Fruit fly (Drosophila melanogaster) whole organism, embryonic: ENCODE results near the gene nol.
A peak's percentile ranks its signal among the peaks of the same experiment; 100 is the strongest.

Experiments
- Atf3 ChIP-seq: fragments of 200-800 bp; sonication (Bioruptor generic); optimal IDR thresholded peaks from 3 replicates; lab custom pipeline; 2016; ENCODE audit warnings: missing biosample characterization, missing genetic modification characterization
- Blimp-1 ChIP-seq: fragments of 200-800 bp; sonication (Bioruptor generic); optimal IDR thresholded peaks from 3 replicates; lab custom pipeline; 2018; ENCODE audit warnings: missing biosample characterization, missing genetic modification characterization, mild to moderate bottlenecking, moderate library complexity, missing genetic modification reagents
- CG10209 ChIP-seq: fragments of 200-800 bp; sonication (Bioruptor generic); optimal IDR thresholded peaks from 3 replicates; lab custom pipeline; 2017; ENCODE audit warnings: missing biosample characterization, mild to moderate bottlenecking, missing genetic modification characterization, missing genetic modification reagents
- CG10565 ChIP-seq: fragments of 200-800 bp; sonication (Bioruptor generic); optimal IDR thresholded peaks from 3 replicates; lab custom pipeline; 2016; ENCODE audit warnings: missing biosample characterization, mild to moderate bottlenecking, missing genetic modification characterization
- CG11456 ChIP-seq: fragments of 200-800 bp; sonication (Bioruptor generic); IDR thresholded peaks from 3 replicates; pipeline ENCODE4 v1.3.6; 2022; ENCODE audit warnings: missing biosample characterization, missing genetic modification characterization
- CG12744 ChIP-seq: fragments of 200-800 bp; sonication (Bioruptor generic); optimal IDR thresholded peaks from 2 replicates; lab custom pipeline; 2016; ENCODE audit warnings: missing biosample characterization, missing genetic modification characterization
- CG12942 ChIP-seq: fragments of 200-800 bp; sonication (Bioruptor generic); optimal IDR thresholded peaks from 3 replicates; lab custom pipeline; 2016; ENCODE audit warnings: missing biosample characterization, missing genetic modification characterization
- CG13424 ChIP-seq: fragments of 200-800 bp; sonication (Bioruptor generic); optimal IDR thresholded peaks from 2 replicates; lab custom pipeline; 2019; ENCODE audit warnings: missing biosample characterization, mild to moderate bottlenecking, missing genetic modification characterization, moderate library complexity
- CG15696 ChIP-seq: fragments of 200-800 bp; sonication (Bioruptor generic); optimal IDR thresholded peaks from 2 replicates; lab custom pipeline; 2019; ENCODE audit warnings: missing biosample characterization, mild to moderate bottlenecking, missing genetic modification characterization, moderate library complexity
- CG17802 ChIP-seq: fragments of 200-800 bp; sonication (Bioruptor generic); optimal IDR thresholded peaks from 2 replicates; lab custom pipeline; 2018; ENCODE audit warnings: missing biosample characterization, mild to moderate bottlenecking, missing genetic modification characterization, moderate library complexity
- CG18476 ChIP-seq: fragments of 200-800 bp; sonication (Bioruptor generic); optimal IDR thresholded peaks from 2 replicates; lab custom pipeline; 2016; ENCODE audit warnings: missing biosample characterization, mild to moderate bottlenecking, missing genetic modification characterization
- CG32532 ChIP-seq: fragments of 200-800 bp; sonication (Bioruptor generic); IDR thresholded peaks from 2 replicates; pipeline ENCODE4 v1.3.6; 2022; ENCODE audit warnings: missing biosample characterization, missing genetic modification characterization
- CG34224 ChIP-seq: fragments of 200-800 bp; sonication (Bioruptor generic); IDR thresholded peaks from 3 replicates; pipeline ENCODE4 v1.3.6; 2022; ENCODE audit warnings: missing biosample characterization, missing genetic modification characterization; ENCODE audit not compliant: partially characterized antibody
- CG6689 ChIP-seq: fragments of 200-800 bp; sonication (Bioruptor generic); IDR thresholded peaks from 2 replicates; pipeline ENCODE4 v1.3.6; 2022; ENCODE audit warnings: missing biosample characterization, missing genetic modification characterization
- CG7786 ChIP-seq: fragments of 200-800 bp; sonication (Bioruptor generic); optimal IDR thresholded peaks from 2 replicates; lab custom pipeline; 2016; ENCODE audit warnings: missing biosample characterization, missing genetic modification characterization
- CG8478 ChIP-seq: fragments of >200 bp; optimal IDR thresholded peaks from 2 replicates; lab custom pipeline; 2018
- Camta ChIP-seq: fragments of 200-800 bp; sonication (Bioruptor generic); optimal IDR thresholded peaks from 2 replicates; lab custom pipeline; 2016; ENCODE audit warnings: missing biosample characterization, missing genetic modification characterization
- D19A ChIP-seq: fragments of 200-800 bp; optimal IDR thresholded peaks from 3 replicates; lab custom pipeline; 2019; ENCODE audit warnings: missing biosample characterization, mild to moderate bottlenecking, missing genetic modification characterization, moderate library complexity
- D19B ChIP-seq: fragments of 200-800 bp; sonication (Bioruptor generic); optimal IDR thresholded peaks from 2 replicates; lab custom pipeline; 2017; ENCODE audit warnings: missing biosample characterization, mild to moderate bottlenecking, missing genetic modification characterization
- Elba2 ChIP-seq: fragments of 200-800 bp; sonication (Bioruptor generic); optimal IDR thresholded peaks from 3 replicates; lab custom pipeline; 2016; ENCODE audit warnings: missing biosample characterization, missing genetic modification characterization
- Ets65A ChIP-seq: fragments of 200-800 bp; sonication (Bioruptor generic); peaks from one replicate; lab custom pipeline; 2016; ENCODE audit warnings: missing biosample characterization, missing genetic modification characterization
- Gug ChIP-seq: fragments of 200-800 bp; sonication (Bioruptor generic); IDR thresholded peaks from 4 replicates; pipeline ENCODE4 v1.3.6; 2022; ENCODE audit warnings: missing biosample characterization, missing genetic modification characterization
- H15 ChIP-seq: fragments of 200-800 bp; sonication (Bioruptor generic); IDR thresholded peaks from 3 replicates; pipeline ENCODE4 v1.3.6; 2022; ENCODE audit warnings: missing biosample characterization, missing genetic modification characterization
- HLHmδ ChIP-seq: fragments of 200-800 bp; sonication (Bioruptor generic); optimal IDR thresholded peaks from 2 replicates; lab custom pipeline; 2018; ENCODE audit warnings: missing biosample characterization, mild to moderate bottlenecking, missing genetic modification characterization, moderate library complexity
- HmgD ChIP-seq: fragments of 200-800 bp; sonication (Bioruptor generic); optimal IDR thresholded peaks from 3 replicates; lab custom pipeline; 2016; ENCODE audit warnings: missing biosample characterization, missing genetic modification characterization
- Mes4 ChIP-seq: fragments of 200-800 bp; sonication (Bioruptor generic); optimal IDR thresholded peaks from 2 replicates; lab custom pipeline; 2016; ENCODE audit warnings: missing biosample characterization, missing genetic modification characterization
- Poxn ChIP-seq: fragments of 200-800 bp; sonication (Bioruptor generic); IDR thresholded peaks from 2 replicates; pipeline ENCODE4 v1.3.6; 2022; ENCODE audit warnings: missing biosample characterization, missing genetic modification characterization
- Rfx ChIP-seq: fragments of 200-800 bp; sonication (Bioruptor generic); IDR thresholded peaks from 2 replicates; pipeline ENCODE4 v1.3.6; 2022; ENCODE audit warnings: missing biosample characterization, missing genetic modification characterization
- Scr ChIP-seq: fragments of 200-800 bp; sonication (Bioruptor generic); IDR thresholded peaks from 2 replicates; pipeline ENCODE4 v1.3.6; 2022; ENCODE audit warnings: missing biosample characterization, missing genetic modification characterization; ENCODE audit not compliant: partially characterized antibody
- Spps ChIP-seq: fragments of 200-800 bp; sonication (Bioruptor generic); optimal IDR thresholded peaks from 2 replicates; lab custom pipeline; 2018; ENCODE audit warnings: missing biosample characterization, mild to moderate bottlenecking, missing genetic modification characterization
- Sry-β ChIP-seq: fragments of 200-800 bp; sonication (Bioruptor generic); optimal IDR thresholded peaks from 2 replicates; lab custom pipeline; 2018; ENCODE audit warnings: missing biosample characterization, mild to moderate bottlenecking, missing genetic modification characterization, moderate library complexity
- Sry-δ ChIP-seq: fragments of 200-800 bp; sonication (Bioruptor generic); optimal IDR thresholded peaks from 2 replicates; lab custom pipeline; 2016; ENCODE audit warnings: missing biosample characterization, missing genetic modification characterization
- Stat92E ChIP-seq, 3 experiments: fragments of >200 bp in 2 of 3; fragments of 200-800 bp in 1 of 3; sonication (Bioruptor generic) in 1 of 3; optimal IDR thresholded peaks; 2 replicates each; lab custom pipeline; 2017 to 2019; ENCODE audit warnings: missing biosample characterization in 3 of 3, missing genetic modification characterization in 3 of 3, mild to moderate bottlenecking in 1 of 3, moderate library complexity in 1 of 3
- Vsx1 ChIP-seq: fragments of 200-800 bp; sonication (Bioruptor generic); optimal IDR thresholded peaks from 2 replicates; lab custom pipeline; 2017; ENCODE audit warnings: missing biosample characterization, mild to moderate bottlenecking, missing genetic modification characterization, missing genetic modification reagents
- bowl ChIP-seq: fragments of 200-800 bp; sonication (Bioruptor generic); IDR thresholded peaks from 2 replicates; pipeline ENCODE4 v1.3.6; 2022; ENCODE audit warnings: missing biosample characterization, missing genetic modification characterization
- btn ChIP-seq: fragments of 200-800 bp; sonication (Bioruptor generic); optimal IDR thresholded peaks from 2 replicates; lab custom pipeline; 2016; ENCODE audit warnings: missing biosample characterization, missing genetic modification characterization
- ci ChIP-seq: fragments of 200-800 bp; sonication (Bioruptor generic); IDR thresholded peaks from 3 replicates; pipeline ENCODE4 v1.3.6; 2022; ENCODE audit warnings: missing biosample characterization, missing genetic modification characterization
- da ChIP-seq: fragments of 200-800 bp; sonication (Bioruptor generic); optimal IDR thresholded peaks from 2 replicates; lab custom pipeline; 2016; ENCODE audit warnings: missing biosample characterization, missing genetic modification characterization
- fd102C ChIP-seq: fragments of 200-800 bp; sonication (Bioruptor generic); optimal IDR thresholded peaks from 2 replicates; lab custom pipeline; 2018; ENCODE audit warnings: missing biosample characterization, mild to moderate bottlenecking, missing genetic modification characterization, moderate library complexity
- fru ChIP-seq: fragments of >200 bp; optimal IDR thresholded peaks from 2 replicates; lab custom pipeline; 2017
- ftz-f1 ChIP-seq: fragments of 200-800 bp; sonication (Bioruptor generic); optimal IDR thresholded peaks from 2 replicates; lab custom pipeline; 2016; ENCODE audit warnings: missing biosample characterization, missing genetic modification characterization
- hb ChIP-seq: fragments of 200-800 bp; sonication (Bioruptor generic); IDR thresholded peaks from 3 replicates; pipeline ENCODE4 v1.3.6; 2022; ENCODE audit warnings: missing biosample characterization, missing genetic modification characterization; ENCODE audit not compliant: partially characterized antibody
- lab ChIP-seq: fragments of 200-800 bp; sonication (Bioruptor generic); optimal IDR thresholded peaks from 3 replicates; lab custom pipeline; 2017; ENCODE audit warnings: missing biosample characterization, missing genetic modification characterization, mild to moderate bottlenecking, moderate library complexity, missing genetic modification reagents
- lbe ChIP-seq: fragments of 200-800 bp; sonication (Bioruptor generic); optimal IDR thresholded peaks from 2 replicates; lab custom pipeline; 2016; ENCODE audit warnings: missing biosample characterization, mild to moderate bottlenecking, missing genetic modification characterization
- nmo ChIP-seq: fragments of 200-800 bp; sonication (Bioruptor generic); optimal IDR thresholded peaks from 2 replicates; lab custom pipeline; 2018; ENCODE audit warnings: missing biosample characterization, mild to moderate bottlenecking, missing genetic modification characterization, moderate library complexity
- pros ChIP-seq: fragments of 200-800 bp; sonication (Bioruptor generic); optimal IDR thresholded peaks from 3 replicates; lab custom pipeline; 2019; ENCODE audit warnings: missing biosample characterization, mild to moderate bottlenecking, missing genetic modification characterization, moderate library complexity
- row ChIP-seq: fragments of 200-800 bp; sonication (Bioruptor generic); IDR thresholded peaks from 3 replicates; pipeline ENCODE4 v1.3.6; 2022; ENCODE audit warnings: missing biosample characterization, missing genetic modification characterization
- sima ChIP-seq: fragments of 200-800 bp; sonication (Bioruptor generic); optimal IDR thresholded peaks from 2 replicates; lab custom pipeline; 2016; ENCODE audit warnings: missing biosample characterization, missing genetic modification characterization
- slp2 ChIP-seq: fragments of 200-800 bp; sonication (Bioruptor generic); optimal IDR thresholded peaks from 2 replicates; lab custom pipeline; 2016; ENCODE audit warnings: missing biosample characterization, missing genetic modification characterization
- so ChIP-seq: fragments of 200-800 bp; sonication (Bioruptor generic); IDR thresholded peaks from 3 replicates; pipeline ENCODE4 v1.3.6; 2022; ENCODE audit warnings: missing biosample characterization, missing genetic modification characterization
- trh ChIP-seq: fragments of 200-800 bp; sonication (Bioruptor generic); optimal IDR thresholded peaks from 2 replicates; lab custom pipeline; 2016; ENCODE audit warnings: missing biosample characterization, missing genetic modification characterization

The nol gene

dm6 chr3L:11093046-11093520 lies 37.6 kb upstream of the nol start, which contains the start of gene JIL-1 (continued):
- TF ChIP-seq Spps (tag; lab: Kevin White, UChicago): no peak
- TF ChIP-seq Scr (GFP tag; lab: Robert Waterston, UW): peak; percentile 88
- TF ChIP-seq CG12942: peak; percentile 60
- TF ChIP-seq Mes4 (GFP tag; lab: Kevin White, UChicago): no peak
- peak; percentile 18 for TF ChIP-seq CG15696 (tag; lab: Kevin White, UChicago)
- peak; percentile 65 for TF ChIP-seq Sry-δ (GFP tag; lab: Kevin White, UChicago)
- TF ChIP-seq da (GFP tag; lab: Kevin White, UChicago): no peak
- no peak for TF ChIP-seq D19A
- peak; percentile 93 for TF ChIP-seq row (GFP tag; lab: Robert Waterston, UW)
- TF ChIP-seq Atf3 (GFP tag; lab: Kevin White, UChicago): no peak
- TF ChIP-seq so (GFP tag; lab: Robert Waterston, UW): peak; percentile 28; the same call in 2 of the 3 replicates
- TF ChIP-seq bowl (GFP tag; lab: Robert Waterston, UW): no peak; the same call in 1 of the 2 replicates
- peak; percentile 35 for TF ChIP-seq CG13424 (tag; lab: Kevin White, UChicago)
- peak; percentile 84 for TF ChIP-seq CG11456 (GFP tag; lab: Robert Waterston, UW)
- no peak for TF ChIP-seq CG12744 (GFP tag; lab: Kevin White, UChicago)
- no peak for TF ChIP-seq CG10565 (GFP tag; lab: Kevin White, UChicago)
- TF ChIP-seq CG7786 (GFP tag; lab: Kevin White, UChicago): peak; percentile 37
- no peak for TF ChIP-seq ftz-f1 (GFP tag; lab: Kevin White, UChicago)
- peak; percentile 8 for TF ChIP-seq trh (GFP tag; lab: Kevin White, UChicago)
- peak; percentile 19 for TF ChIP-seq Vsx1 (GFP tag; lab: Kevin White, UChicago)
- TF ChIP-seq Blimp-1: peak; percentile 39
- peak; percentile 24 for TF ChIP-seq slp2 (GFP tag; lab: Kevin White, UChicago)
- TF ChIP-seq Sry-β (GFP tag; lab: Kevin White, UChicago): peak; percentile 4
- TF ChIP-seq CG17802: peak; percentile 36
- TF ChIP-seq HLHmδ (GFP tag; lab: Kevin White, UChicago): peak; percentile 10
- TF ChIP-seq CG8478 (lab: Kevin White, UChicago): no peak
- TF ChIP-seq fru (lab: Kevin White, UChicago): no peak
- no peak for TF ChIP-seq D19B (GFP tag; lab: Kevin White, UChicago)
- TF ChIP-seq CG32532 (GFP tag; lab: Robert Waterston, UW): peak; percentile 88
- TF ChIP-seq lbe: peak; percentile 51
- peak; percentile 83 for TF ChIP-seq CG34224 (GFP tag; lab: Robert Waterston, UW)
- peak; percentile 40 for TF ChIP-seq Elba2 (GFP tag; lab: Kevin White, UChicago)
- TF ChIP-seq Stat92E (GFP tag; optimal IDR thresholded peaks at IDR 0.05; lab: Kevin White, UChicago): peak in 1 of 3 experiments; percentile 43
- TF ChIP-seq CG10209 (GFP tag; lab: Kevin White, UChicago): peak; percentile 59
- TF ChIP-seq Poxn: no peak
- TF ChIP-seq hb (GFP tag; lab: Robert Waterston, UW): peak; percentile 77
- TF ChIP-seq lab (GFP tag; lab: Kevin White, UChicago): peak; percentile 65
- TF ChIP-seq CG6689 (GFP tag; lab: Robert Waterston, UW): peak; percentile 31; the same call in 1 of the 2 replicates
- no peak for TF ChIP-seq btn (GFP tag; lab: Kevin White, UChicago)
- no peak for TF ChIP-seq pros
- peak; percentile 96 for TF ChIP-seq Ets65A (GFP tag; lab: Kevin White, UChicago)
- no peak for TF ChIP-seq sima (GFP tag; lab: Kevin White, UChicago)
- peak; percentile 37 for TF ChIP-seq Camta
- peak; percentile 94 for TF ChIP-seq Rfx (GFP tag; lab: Robert Waterston, UW)
- TF ChIP-seq fd102C (GFP tag; lab: Kevin White, UChicago): no peak
- TF ChIP-seq CG18476 (GFP tag; lab: Kevin White, UChicago): peak; percentile 60
- peak; percentile 78 for TF ChIP-seq ci (GFP tag; lab: Robert Waterston, UW)
- TF ChIP-seq Gug (GFP tag; lab: Robert Waterston, UW): peak; percentile 80
- peak; percentile 24; the same call in 1 of the 3 replicates for TF ChIP-seq H15 (GFP tag; lab: Robert Waterston, UW)
- no peak for TF ChIP-seq HmgD (GFP tag; lab: Kevin White, UChicago)
- peak; percentile 56 for TF ChIP-seq nmo (GFP tag; lab: Kevin White, UChicago)
